Fruit fly (Drosophila melanogaster) whole organism, adult: ENCODE data around the gene CG7742.

Source experiments
- CG5204 ChIP-seq: fragments of 200-800 bp; sonication (Bioruptor generic); optimal IDR thresholded peaks from 2 replicates; lab custom pipeline; 2016; ENCODE audit warnings: missing biosample characterization, missing genetic modification characterization
- cic ChIP-seq: fragments of 200-800 bp; sonication (Bioruptor generic); optimal IDR thresholded peaks from 2 replicates; lab custom pipeline; 2017; ENCODE audit warnings: missing biosample characterization, mild to moderate bottlenecking, missing genetic modification characterization, moderate library complexity
- toe ChIP-seq: fragments of 200-800 bp; sonication (Bioruptor generic); optimal IDR thresholded peaks from 2 replicates; lab custom pipeline; 2016; ENCODE audit warnings: missing biosample characterization, missing genetic modification characterization

dm6 chr2L:5232175-5232574, 17.3 kb upstream of the CG7742 start:
- TF ChIP-seq CG5204 (no peak), cic (GFP tag; lab: Kevin White, UChicago) (no peak), toe (GFP tag; lab: Kevin White, UChicago) (no peak)
